Worm (Caenorhabditis elegans) whole organism, L1 larva: ENCODE data around the gene F01F1.14.

Experiments used
- C16A3.4 ChIP-seq: fragments of 150-350 bp; optimal IDR thresholded peaks from 2 replicates; lab custom pipeline; 2014; ENCODE audit warnings: missing biosample characterization, missing genetic modification characterization
- aly-2 ChIP-seq: fragments of 150-350 bp; optimal IDR thresholded peaks from 2 replicates; lab custom pipeline; 2014; ENCODE audit warnings: missing biosample characterization, missing genetic modification characterization
- ama-1 ChIP-seq: fragments of 150-350 bp; optimal IDR thresholded peaks from 2 replicates; lab custom pipeline; 2014
- blmp-1 ChIP-seq: fragments of 150-350 bp; optimal IDR thresholded peaks from 2 replicates; lab custom pipeline; 2014; ENCODE audit warnings: missing biosample characterization, missing genetic modification characterization
- ceh-82 ChIP-seq, 3 experiments: fragments of 150-350 bp in 1 of 3; sonication (generic microtip) in 2 of 3; optimal IDR thresholded peaks; 2 replicates each; lab custom pipeline; 2014 to 2017; ENCODE audit warnings: missing biosample characterization in 3 of 3, missing genetic modification characterization in 3 of 3
- ces-1 ChIP-seq: fragments of 150-350 bp; optimal IDR thresholded peaks from 2 replicates; lab custom pipeline; 2014; ENCODE audit warnings: missing biosample characterization, missing genetic modification reagents, missing genetic modification characterization
- dpl-1 ChIP-seq, 3 experiments: fragments of 150-350 bp in 2 of 3; sonication (generic microtip) in 1 of 3; optimal IDR thresholded peaks; 2 replicates each; lab custom pipeline; 2014 to 2017; ENCODE audit warnings: missing biosample characterization in 3 of 3, missing genetic modification characterization in 3 of 3, missing genetic modification reagents in 3 of 3
- efl-1 ChIP-seq, 4 experiments: fragments of 150-350 bp; optimal IDR thresholded peaks in 3 of 4; peaks in 1 of 4; 1 replicate in 1 of 4; 2 replicates in 3 of 4; lab custom pipeline; 2014; ENCODE audit warnings: missing biosample characterization in 2 of 4, missing genetic modification characterization in 2 of 4, missing genetic modification reagents in 2 of 4
- egl-13 ChIP-seq: sonication (generic microtip); optimal IDR thresholded peaks from 2 replicates; lab custom pipeline; 2016; ENCODE audit warnings: missing genotype, missing genetic modification reagents, missing genetic modification characterization, missing compliant biosample characterization
- egl-27 ChIP-seq, 2 experiments: fragments of 150-350 bp in 1 of 2; sonication (generic microtip); optimal IDR thresholded peaks; 3 replicates each; lab custom pipeline; 2017 to 2018; ENCODE audit warnings: missing biosample characterization in 2 of 2, missing genetic modification characterization in 2 of 2, missing genetic modification reagents in 2 of 2
- elt-2 ChIP-seq: sonication (generic microtip); optimal IDR thresholded peaks from 2 replicates; lab custom pipeline; 2016; ENCODE audit warnings: missing genetic modification characterization, mild to moderate bottlenecking, inconsistent platforms, missing compliant biosample characterization, missing genetic modification reagents
- elt-3 ChIP-seq, 6 experiments: fragments of 150-350 bp in 1 of 6; sonication (generic microtip); optimal IDR thresholded peaks; 2 replicates each; lab custom pipeline; 2017 to 2018; ENCODE audit warnings: missing biosample characterization in 6 of 6, missing genetic modification characterization in 6 of 6, inconsistent platforms in 1 of 6
- hlh-17 ChIP-seq: fragments of 200-800 bp; sonication (Bioruptor generic); optimal IDR thresholded peaks from 2 replicates; lab custom pipeline; 2018; ENCODE audit warnings: missing genetic modification characterization, mild to moderate bottlenecking, missing compliant biosample characterization, moderate library complexity, borderline replicate concordance
- hlh-4 ChIP-seq: sonication (generic microtip); optimal IDR thresholded peaks from 2 replicates; lab custom pipeline; 2016; ENCODE audit warnings: mild to moderate bottlenecking, missing genetic modification characterization, missing compliant biosample characterization
- hpl-2 ChIP-seq: fragments of 150-350 bp; optimal IDR thresholded peaks from 2 replicates; lab custom pipeline; 2014; ENCODE audit warnings: missing biosample characterization, missing genetic modification reagents, missing genetic modification characterization
- isw-1 ChIP-seq: fragments of 200-800 bp; sonication (Bioruptor generic); IDR thresholded peaks from 2 replicates; pipeline ENCODE4 v1.3.6; 2022; ENCODE audit warnings: missing genetic modification characterization, missing compliant biosample characterization
- lin-14 ChIP-seq: fragments of 200-800 bp; sonication (Bioruptor generic); optimal IDR thresholded peaks from 2 replicates; lab custom pipeline; 2018; ENCODE audit warnings: mild to moderate bottlenecking, missing genetic modification characterization, moderate library complexity, missing compliant biosample characterization
- lin-35 ChIP-seq, 2 experiments: fragments of 150-350 bp; optimal IDR thresholded peaks; 2 replicates each; lab custom pipeline; 2014; ENCODE audit warnings: missing biosample characterization in 2 of 2, missing genetic modification characterization in 2 of 2, missing genetic modification reagents in 2 of 2
- lin-39 ChIP-seq: fragments of 150-350 bp; optimal IDR thresholded peaks from 2 replicates; lab custom pipeline; 2014; ENCODE audit warnings: missing biosample characterization, missing genetic modification reagents, missing genetic modification characterization
- lsy-2 ChIP-seq, 2 experiments: fragments of 150-350 bp; optimal IDR thresholded peaks; 2 replicates each; lab custom pipeline; 2014; ENCODE audit warnings: missing biosample characterization in 2 of 2, missing genetic modification characterization in 2 of 2
- mdl-1 ChIP-seq, 2 experiments: fragments of 150-350 bp; optimal IDR thresholded peaks; 2 replicates each; lab custom pipeline; 2014 to 2017; ENCODE audit warnings: missing biosample characterization in 2 of 2, missing genetic modification characterization in 2 of 2, inconsistent platforms in 1 of 2
- nhr-20 ChIP-seq: sonication (generic microtip); optimal IDR thresholded peaks from 2 replicates; lab custom pipeline; 2016; ENCODE audit warnings: mild to moderate bottlenecking, missing genetic modification characterization, missing compliant biosample characterization
- nhr-237 ChIP-seq: fragments of 150-350 bp; optimal IDR thresholded peaks from 2 replicates; lab custom pipeline; 2014; ENCODE audit warnings: missing biosample characterization, missing genetic modification characterization
- nhr-28 ChIP-seq: fragments of 150-350 bp; optimal IDR thresholded peaks from 2 replicates; lab custom pipeline; 2014; ENCODE audit warnings: missing biosample characterization, missing genetic modification characterization
- nhr-47 ChIP-seq: sonication (generic microtip); optimal IDR thresholded peaks from 2 replicates; lab custom pipeline; 2016; ENCODE audit warnings: mild to moderate bottlenecking, missing genetic modification characterization, moderate library complexity, missing compliant biosample characterization
- nhr-71 ChIP-seq: sonication (generic microtip); optimal IDR thresholded peaks from 2 replicates; lab custom pipeline; 2016; ENCODE audit warnings: mild to moderate bottlenecking, missing genetic modification characterization, moderate library complexity, missing compliant biosample characterization
- nhr-85 ChIP-seq: sonication (generic microtip); peaks from one replicate; lab custom pipeline; 2016; ENCODE audit warnings: missing genetic modification characterization, inconsistent platforms, missing compliant biosample characterization
- nhr-90 ChIP-seq: sonication (generic microtip); optimal IDR thresholded peaks from 2 replicates; lab custom pipeline; 2016; ENCODE audit warnings: mild to moderate bottlenecking, missing genetic modification characterization, missing compliant biosample characterization; ENCODE audit not compliant: poor library complexity
- pag-3 ChIP-seq: sonication (generic microtip); optimal IDR thresholded peaks from 2 replicates; lab custom pipeline; 2017; ENCODE audit warnings: missing genetic modification characterization, mild to moderate bottlenecking, missing compliant biosample characterization, antibody characterized with exemption, borderline replicate concordance; ENCODE audit not compliant: insufficient read depth
- rnt-1 ChIP-seq: sonication (generic microtip); optimal IDR thresholded peaks from 2 replicates; lab custom pipeline; 2016; ENCODE audit warnings: mild to moderate bottlenecking, missing genetic modification characterization, moderate library complexity, missing compliant biosample characterization
- snu-23 ChIP-seq: sonication (generic microtip); optimal IDR thresholded peaks from 2 replicates; lab custom pipeline; 2016; ENCODE audit warnings: missing genetic modification characterization, missing compliant biosample characterization
- swsn-7 ChIP-seq: sonication (generic microtip); optimal IDR thresholded peaks from 2 replicates; lab custom pipeline; 2016; ENCODE audit warnings: missing genetic modification characterization, missing compliant biosample characterization
- tlp-1 ChIP-seq: fragments of 150-350 bp; optimal IDR thresholded peaks from 2 replicates; lab custom pipeline; 2014; ENCODE audit warnings: missing biosample characterization, missing genetic modification characterization
- unc-130 ChIP-seq: fragments of 150-350 bp; optimal IDR thresholded peaks from 2 replicates; lab custom pipeline; 2017; ENCODE audit warnings: missing biosample characterization, missing genetic modification characterization, inconsistent platforms
- vab-15 ChIP-seq: sonication (generic microtip); optimal IDR thresholded peaks from 2 replicates; lab custom pipeline; 2017; ENCODE audit warnings: missing genotype, mild to moderate bottlenecking, missing genetic modification characterization, missing compliant biosample characterization
- ztf-4 ChIP-seq: fragments of 150-350 bp; optimal IDR thresholded peaks from 2 replicates; lab custom pipeline; 2014; ENCODE audit warnings: missing biosample characterization, missing genetic modification characterization

F01F1.14 gene

DNA sequence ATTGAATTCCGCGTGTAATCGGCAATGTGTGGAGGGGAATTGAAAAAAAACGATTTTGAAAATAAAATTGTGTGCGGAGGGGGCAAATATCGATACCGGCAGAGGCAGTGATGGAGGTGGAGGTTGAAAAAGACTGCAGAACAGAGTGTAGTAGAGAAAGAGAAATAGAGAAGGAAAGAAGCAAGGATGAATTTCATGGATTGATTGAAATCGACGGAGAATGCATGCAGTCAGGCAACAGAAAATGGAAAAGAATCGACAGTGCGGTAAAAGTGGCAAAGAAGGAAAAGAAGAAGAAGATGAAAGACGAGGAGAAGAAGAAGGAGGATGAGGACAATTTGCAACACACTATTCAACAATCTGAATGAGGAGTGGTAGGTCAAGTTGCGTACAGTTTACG, 45.9 kb downstream of the F01F1.14 start, which contains the start of gene W04D12.1 (continued):
- peak; percentile 72 for TF ChIP-seq nhr-85
- TF ChIP-seq lin-39 = no peak
- no peak for TF ChIP-seq ces-1

DNA sequence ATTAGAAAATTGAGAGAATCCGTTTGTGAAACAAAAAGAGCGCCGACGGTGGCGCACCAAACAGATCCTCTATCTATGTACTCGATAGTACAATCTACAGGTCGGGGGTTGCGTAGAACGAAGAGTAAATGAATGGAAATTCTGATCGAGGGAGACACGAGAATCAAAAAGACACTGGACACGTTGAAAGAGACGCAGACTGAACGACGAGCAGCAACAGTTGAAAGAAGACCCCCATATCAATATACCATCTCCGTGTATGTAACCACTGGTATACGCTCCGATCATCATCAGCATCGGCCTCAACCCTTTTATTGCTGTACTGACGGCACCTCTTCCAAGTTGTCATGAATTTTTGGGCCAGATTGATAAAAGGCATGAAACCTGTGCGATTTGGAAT, 46.5 kb downstream of the F01F1.14 start:
- TF ChIP-seq ceh-82 (tag; optimal IDR thresholded peaks at IDR 0.05; lab: Kevin White, UChicago) = peak in 1 of 3 experiments; percentile 8
- no peak for TF ChIP-seq efl-1 (optimal IDR thresholded peaks at IDR 0.05; lab: Kevin White, UChicago)
- peak in 1 of 2 experiments; percentile 89 for TF ChIP-seq efl-1 (GFP tag; optimal IDR thresholded peaks at IDR 0.05 in 1 of 2; lab: Kevin White, UChicago)
- TF ChIP-seq ama-1 = peak; percentile 38
- TF ChIP-seq hlh-4 = no peak
- peak; percentile 38 for TF ChIP-seq nhr-71 (tag; lab: Kevin White, UChicago)
- TF ChIP-seq nhr-28 (tag; lab: Kevin White, UChicago) = no peak
- peak; percentile 16 for TF ChIP-seq nhr-20 (tag; lab: Kevin White, UChicago)
- peak; percentile 55 for TF ChIP-seq lin-14 (GFP tag; lab: Kevin White, UChicago)
- no peak for TF ChIP-seq pag-3
- peak; percentile 80 for TF ChIP-seq nhr-85
- no peak for TF ChIP-seq egl-27 (tag; optimal IDR thresholded peaks at IDR 0.05; lab: Kevin White, UChicago)
- TF ChIP-seq nhr-237 (tag; lab: Kevin White, UChicago) = no peak
- TF ChIP-seq aly-2 (tag; lab: Kevin White, UChicago) = no peak
- TF ChIP-seq C16A3.4 (tag; lab: Kevin White, UChicago) = no peak
- TF ChIP-seq dpl-1 (GFP tag; optimal IDR thresholded peaks at IDR 0.05; lab: Kevin White, UChicago) = no peak
- TF ChIP-seq hpl-2 (GFP tag; lab: Kevin White, UChicago) = no peak
- no peak for TF ChIP-seq elt-3 (tag; optimal IDR thresholded peaks at IDR 0.05; lab: Kevin White, UChicago)
- no peak for TF ChIP-seq swsn-7
- TF ChIP-seq unc-130 (tag; lab: Kevin White, UChicago) = no peak

DNA sequence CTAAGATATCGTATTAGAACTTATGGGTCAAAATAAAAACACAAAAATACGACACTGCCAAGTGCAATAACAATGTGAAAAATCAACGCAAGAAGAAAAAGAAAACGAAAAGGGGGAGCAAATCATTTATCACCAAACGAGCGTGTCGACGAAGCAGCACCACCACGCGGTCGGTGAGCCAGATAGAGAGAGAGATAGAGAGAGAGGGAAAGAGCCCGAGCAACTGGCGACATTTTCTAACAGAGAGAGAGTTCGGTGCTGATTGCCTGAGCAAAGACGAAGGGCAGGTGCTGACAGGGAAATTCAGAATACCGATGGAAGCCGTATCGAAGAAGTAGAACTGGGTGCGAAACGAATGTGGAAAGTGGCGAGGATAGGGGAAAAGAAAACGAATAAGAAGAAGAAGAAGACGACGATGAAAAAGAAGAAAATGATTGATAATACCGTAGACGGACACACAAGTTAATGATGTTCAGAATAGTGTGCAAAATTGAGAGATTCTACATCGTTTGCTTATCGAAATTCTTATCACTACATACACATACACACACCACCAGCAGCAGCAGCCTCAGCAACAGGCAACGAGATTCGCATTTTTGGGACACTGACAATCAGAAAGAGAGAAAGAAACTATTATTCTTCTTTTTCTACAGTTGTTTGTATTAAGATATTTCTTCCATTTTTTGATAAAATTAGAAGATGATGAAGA, 47.4 kb downstream of the F01F1.14 start:
- TF ChIP-seq hlh-17 (GFP tag; lab: Kevin White, UChicago) (no peak), swsn-7 (peak; percentile 13), nhr-20 (tag; lab: Kevin White, UChicago) (peak; percentile 41), efl-1 (optimal IDR thresholded peaks at IDR 0.05; lab: Kevin White, UChicago) (no peak), efl-1 (GFP tag; optimal IDR thresholded peaks at IDR 0.05 in 1 of 2; lab: Kevin White, UChicago) (peak in 1 of 2 experiments; percentile 67), lin-35 (GFP tag; optimal IDR thresholded peaks at IDR 0.05; lab: Kevin White, UChicago) (peak in 1 of 2 experiments; percentile 63), egl-13 (tag; lab: Kevin White, UChicago) (no peak), elt-2 (tag; lab: Kevin White, UChicago) (peak; percentile 67), unc-130 (tag; lab: Kevin White, UChicago) (peak; percentile 39), blmp-1 (tag; lab: Kevin White, UChicago) (peak; percentile 74), elt-3 (tag; optimal IDR thresholded peaks at IDR 0.05; lab: Kevin White, UChicago) (peak in 5 of 6 experiments; percentile 71 to 99 (median 83)), nhr-90 (tag; lab: Kevin White, UChicago) (peak; percentile 45), lsy-2 (tag; optimal IDR thresholded peaks at IDR 0.05; lab: Kevin White, UChicago) (peak in 1 of 2 experiments; percentile 41), nhr-47 (tag; lab: Kevin White, UChicago) (peak; percentile 11), lin-14 (GFP tag; lab: Kevin White, UChicago) (peak; percentile 47), snu-23 (GFP tag; lab: Kevin White, UChicago) (peak; percentile 44), rnt-1 (tag; lab: Kevin White, UChicago) (peak; percentile 58), nhr-85 (peak; percentile 72), isw-1 (GFP tag; lab: Robert Waterston, UW) (no peak), ztf-4 (tag; lab: Kevin White, UChicago) (no peak), vab-15 (tag; lab: Kevin White, UChicago) (peak; percentile 18), nhr-71 (tag; lab: Kevin White, UChicago) (peak; percentile 31), tlp-1 (no peak), mdl-1 (tag; optimal IDR thresholded peaks at IDR 0.05; lab: Kevin White, UChicago) (peak in 1 of 2 experiments; percentile 9)
